Fruit fly (Drosophila melanogaster) whole organism, wandering third instar larva: Measurements from ENCODE around the gene Acp29AB.
A peak's percentile ranks its signal among the peaks of the same experiment; 100 is the strongest.

Experiments
- Abd-B ChIP-seq: fragments of >200 bp; optimal IDR thresholded peaks from 2 replicates; lab custom pipeline; 2017; ENCODE audit warnings: missing biosample characterization, missing genetic modification characterization
- CG32264 ChIP-seq: fragments of 200-800 bp; sonication (Bioruptor generic); optimal IDR thresholded peaks from 2 replicates; lab custom pipeline; 2016; ENCODE audit warnings: missing biosample characterization, missing genetic modification characterization
- CG9705 ChIP-seq: fragments of 200-800 bp; sonication (Bioruptor generic); optimal IDR thresholded peaks from 2 replicates; lab custom pipeline; 2018; ENCODE audit warnings: missing biosample characterization, mild to moderate bottlenecking, missing genetic modification characterization
- CrebA ChIP-seq: fragments of 200-800 bp; sonication (Bioruptor generic); optimal IDR thresholded peaks from 2 replicates; lab custom pipeline; 2016; ENCODE audit warnings: missing biosample characterization, mild to moderate bottlenecking, missing genetic modification characterization, borderline replicate concordance
- Dfd ChIP-seq: fragments of >200 bp; optimal IDR thresholded peaks from 2 replicates; lab custom pipeline; 2017; ENCODE audit warnings: missing biosample characterization, missing genetic modification characterization
- Dif ChIP-seq: fragments of 200-275, 200-300 bp; sonication (Bioruptor generic); optimal IDR thresholded peaks from 2 replicates; lab custom pipeline; 2018; ENCODE audit warnings: missing biosample characterization, missing genetic modification characterization; ENCODE audit not compliant: partially characterized antibody
- GATAd ChIP-seq: sonication (Bioruptor generic); optimal IDR thresholded peaks from 2 replicates; lab custom pipeline; 2016; ENCODE audit warnings: missing biosample characterization, missing genetic modification characterization
- HLH106 ChIP-seq: fragments of 200-800 bp; optimal IDR thresholded peaks from 3 replicates; lab custom pipeline; 2019; ENCODE audit warnings: missing biosample characterization, mild to moderate bottlenecking, missing genetic modification characterization, moderate library complexity
- Hnf4 ChIP-seq: fragments of 200-800 bp; sonication (Bioruptor generic); optimal IDR thresholded peaks from 2 replicates; lab custom pipeline; 2016; ENCODE audit warnings: missing biosample characterization, mild to moderate bottlenecking, missing genetic modification characterization
- Hr78 ChIP-seq: fragments of >200 bp; optimal IDR thresholded peaks from 2 replicates; lab custom pipeline; 2017; ENCODE audit warnings: missing biosample characterization, missing genetic modification characterization
- Hr83 ChIP-seq: fragments of 200-300 bp; sonication (Bioruptor generic); optimal IDR thresholded peaks from 2 replicates; lab custom pipeline; 2016; ENCODE audit warnings: missing biosample characterization, mild to moderate bottlenecking, missing genetic modification characterization, moderate library complexity; ENCODE audit not compliant: poor library complexity, severe bottlenecking
- Jra ChIP-seq: sonication (Bioruptor generic); optimal IDR thresholded peaks from 2 replicates; lab custom pipeline; 2016; ENCODE audit warnings: missing biosample characterization, missing genetic modification characterization
- Mio ChIP-seq: sonication (Bioruptor generic); optimal IDR thresholded peaks from 2 replicates; lab custom pipeline; 2016; ENCODE audit warnings: missing biosample characterization, missing genetic modification characterization
- Myc ChIP-seq: fragments of >200 bp; optimal IDR thresholded peaks from 2 replicates; lab custom pipeline; 2017
- N ChIP-seq: fragments of >200 bp; optimal IDR thresholded peaks from 2 replicates; lab custom pipeline; 2018; ENCODE audit warnings: missing biosample characterization, missing external identifiers, missing genetic modification characterization
- OdsH ChIP-seq: fragments of 200-800 bp; sonication (Bioruptor generic); optimal IDR thresholded peaks from 2 replicates; lab custom pipeline; 2016; ENCODE audit warnings: missing biosample characterization, mild to moderate bottlenecking, missing genetic modification characterization
- Rel ChIP-seq, 2 experiments: fragments of 200-800 bp; sonication (Bioruptor generic) in 1 of 2; optimal IDR thresholded peaks; 2 replicates in 1 of 2; 3 replicates in 1 of 2; lab custom pipeline; 2016 to 2019; ENCODE audit warnings: mild to moderate bottlenecking in 2 of 2, missing biosample characterization in 2 of 2, missing genetic modification characterization in 2 of 2, moderate library complexity in 1 of 2
- Sp1 ChIP-seq: fragments of 200-800 bp; sonication (Bioruptor generic); optimal IDR thresholded peaks from 3 replicates; lab custom pipeline; 2019; ENCODE audit warnings: missing biosample characterization, mild to moderate bottlenecking, missing genetic modification characterization, moderate library complexity
- Vsx2 ChIP-seq: fragments of 200-300, 225-300 bp; sonication (Bioruptor generic); optimal IDR thresholded peaks from 2 replicates; lab custom pipeline; 2018; ENCODE audit warnings: missing biosample characterization, missing genetic modification characterization; ENCODE audit not compliant: partially characterized antibody
- br ChIP-seq: fragments of 200-800 bp; sonication (Bioruptor generic); optimal IDR thresholded peaks from 2 replicates; lab custom pipeline; 2016; ENCODE audit warnings: missing biosample characterization, missing genetic modification characterization
- brk ChIP-seq: fragments of 200-800 bp; sonication (Bioruptor generic); optimal IDR thresholded peaks from 2 replicates; lab custom pipeline; 2016; ENCODE audit warnings: missing biosample characterization, mild to moderate bottlenecking, missing genetic modification characterization
- dl ChIP-seq, 2 experiments: fragments of 175-275, 200-275 bp in 1 of 2; fragments of 200-275 bp in 1 of 2; sonication (Bioruptor generic); optimal IDR thresholded peaks; lab custom pipeline; 2018; ENCODE audit warnings: mild to moderate bottlenecking in 2 of 2, missing biosample characterization in 2 of 2, missing genetic modification characterization in 2 of 2, moderate library complexity in 2 of 2; ENCODE audit not compliant: partially characterized antibody in 2 of 2, insufficient read depth in 1 of 2
- dmrt93B ChIP-seq: fragments of 200-800 bp; sonication (Bioruptor generic); optimal IDR thresholded peaks from 2 replicates; lab custom pipeline; 2018; ENCODE audit warnings: missing biosample characterization, mild to moderate bottlenecking, missing genetic modification characterization
- dsf ChIP-seq: sonication (Bioruptor generic); optimal IDR thresholded peaks from 2 replicates; lab custom pipeline; 2016; ENCODE audit warnings: missing biosample characterization, missing genetic modification characterization, borderline replicate concordance
- ey ChIP-seq: fragments of 200-800 bp; sonication (Bioruptor generic); optimal IDR thresholded peaks from 2 replicates; lab custom pipeline; 2016; ENCODE audit warnings: missing biosample characterization, missing genetic modification characterization
- foxo ChIP-seq, 2 experiments: fragments of 200-800 bp; sonication (Bioruptor generic); optimal IDR thresholded peaks; 2 replicates in 1 of 2; 3 replicates in 1 of 2; lab custom pipeline; 2016 to 2017; ENCODE audit warnings: missing biosample characterization in 2 of 2, missing genetic modification characterization in 2 of 2
- fru ChIP-seq: fragments of 200-800 bp; sonication (Bioruptor generic); optimal IDR thresholded peaks from 3 replicates; lab custom pipeline; 2016; ENCODE audit warnings: missing biosample characterization, mild to moderate bottlenecking, missing genetic modification characterization
- h ChIP-seq: fragments of 200-800 bp; sonication (Bioruptor generic); optimal IDR thresholded peaks from 3 replicates; lab custom pipeline; 2016; ENCODE audit warnings: missing biosample characterization, mild to moderate bottlenecking, missing genetic modification characterization
- jim ChIP-seq: fragments of 175-275, 200-325 bp; sonication (Bioruptor generic); optimal IDR thresholded peaks from 2 replicates; lab custom pipeline; 2016; ENCODE audit warnings: missing biosample characterization, mild to moderate bottlenecking, missing genetic modification characterization
- lola ChIP-seq: fragments of >200 bp; optimal IDR thresholded peaks from 2 replicates; lab custom pipeline; 2017; ENCODE audit warnings: missing biosample characterization, missing genetic modification characterization
- pan ChIP-seq: fragments of >200 bp; optimal IDR thresholded peaks from 2 replicates; lab custom pipeline; 2017
- psq ChIP-seq: fragments of 200-800 bp; sonication (Bioruptor generic); optimal IDR thresholded peaks from 3 replicates; lab custom pipeline; 2017; ENCODE audit warnings: missing biosample characterization, mild to moderate bottlenecking, missing genetic modification characterization, moderate library complexity
- rgr ChIP-seq: fragments of 200-800 bp; sonication (Bioruptor generic); optimal IDR thresholded peaks from 3 replicates; lab custom pipeline; 2016; ENCODE audit warnings: missing biosample characterization, mild to moderate bottlenecking, missing genetic modification characterization
- sage ChIP-seq: fragments of 200-800 bp; sonication (Bioruptor generic); optimal IDR thresholded peaks from 2 replicates; lab custom pipeline; 2016; ENCODE audit warnings: missing biosample characterization, mild to moderate bottlenecking, missing genetic modification characterization
- sv ChIP-seq: fragments of 200-800 bp; sonication (Bioruptor generic); optimal IDR thresholded peaks from 3 replicates; lab custom pipeline; 2016; ENCODE audit warnings: missing biosample characterization, missing genetic modification characterization
- tai ChIP-seq: sonication (Bioruptor generic); optimal IDR thresholded peaks from 2 replicates; lab custom pipeline; 2016; ENCODE audit warnings: missing biosample characterization, missing genetic modification characterization
- usp ChIP-seq: fragments of >200 bp; optimal IDR thresholded peaks from 2 replicates; lab custom pipeline; 2017; ENCODE audit warnings: missing biosample characterization, missing genetic modification characterization
- woc ChIP-seq: sonication (Bioruptor generic); optimal IDR thresholded peaks from 2 replicates; lab custom pipeline; 2016; ENCODE audit warnings: missing biosample characterization, mild to moderate bottlenecking, missing genetic modification characterization

Gene Acp29AB

DNA sequence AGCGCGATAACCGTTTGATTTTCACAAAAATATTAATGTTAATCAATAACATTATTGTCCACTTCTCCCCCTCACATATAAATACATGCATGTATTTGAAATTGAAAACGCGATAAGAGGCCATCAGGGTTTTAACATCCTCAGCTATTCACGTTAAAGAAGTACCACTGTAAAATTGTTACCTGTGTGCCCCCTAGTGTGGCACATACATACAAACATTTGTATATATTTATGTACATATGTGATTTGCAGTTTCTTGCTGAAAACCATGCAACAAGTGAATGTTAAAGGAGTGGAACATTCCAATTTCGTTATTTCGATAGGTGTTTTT lies 30.1 kb downstream of the Acp29AB start:
- TF ChIP-seq dsf = no peak
- no peak for TF ChIP-seq Hr78
- TF ChIP-seq Vsx2 (GFP tag; lab: Kevin White, UChicago) = no peak
- no peak for TF ChIP-seq Sp1 (GFP tag; lab: Kevin White, UChicago)
- TF ChIP-seq jim (GFP tag; lab: Kevin White, UChicago) = no peak
- no peak for TF ChIP-seq ey
- TF ChIP-seq dl (GFP tag; optimal IDR thresholded peaks at IDR 0.05; lab: Kevin White, UChicago; ENCODE audit: insufficient read depth in 1 of 2, partially characterized antibody in 2 of 2) = no peak
- no peak for TF ChIP-seq CG9705 (GFP tag; lab: Kevin White, UChicago)
- TF ChIP-seq dmrt93B (GFP tag; lab: Kevin White, UChicago) = no peak
- TF ChIP-seq lola (GFP tag; lab: Kevin White, UChicago) = no peak
- no peak for TF ChIP-seq h (GFP tag; lab: Kevin White, UChicago)
- no peak for TF ChIP-seq sv (GFP tag; lab: Kevin White, UChicago)
- TF ChIP-seq Rel (GFP tag; optimal IDR thresholded peaks at IDR 0.05; lab: Kevin White, UChicago) = no peak
- no peak for TF ChIP-seq Rel (tag; optimal IDR thresholded peaks at IDR 0.05; lab: Kevin White, UChicago)
- no peak for TF ChIP-seq Hr83
- TF ChIP-seq, all 38 proteins: peak for 0

DNA sequence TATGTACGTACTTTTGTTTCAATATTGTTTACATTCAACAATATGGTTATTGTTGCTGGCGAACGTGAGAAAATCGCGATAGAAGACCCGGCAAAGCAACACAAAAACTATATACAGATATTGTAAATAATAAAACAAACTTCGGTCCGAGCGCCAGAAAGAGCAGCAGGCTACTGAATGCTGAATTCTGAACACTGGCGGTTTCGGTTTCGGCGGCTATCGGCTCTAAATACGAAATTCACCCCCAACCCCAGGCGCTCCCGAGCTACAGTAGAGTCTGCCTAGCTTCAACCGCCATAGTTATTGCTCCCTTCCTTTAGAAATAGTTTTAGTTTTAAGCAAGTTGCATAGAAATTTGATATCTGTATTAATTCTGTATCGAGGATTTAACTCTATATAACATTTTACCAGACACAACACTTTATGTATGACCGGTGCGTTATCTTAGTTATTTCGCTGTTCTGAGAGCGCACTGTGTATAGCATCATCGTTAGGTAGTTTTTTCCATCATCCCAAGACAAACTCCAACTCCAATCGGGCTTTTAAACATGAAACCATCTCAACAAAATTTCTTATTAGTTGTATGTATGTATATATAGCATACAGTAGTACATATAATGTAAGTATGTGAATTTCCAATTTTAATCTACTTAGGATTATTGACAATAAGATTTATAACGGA lies 30.6 kb downstream of the Acp29AB start, which contains the start of gene CG7627:
TSS of gene CG7627 (minus strand) at position 197 of the 682 bp plus-strand sequence.
- TF ChIP-seq dl (GFP tag; optimal IDR thresholded peaks at IDR 0.05; lab: Kevin White, UChicago; ENCODE audit: insufficient read depth in 1 of 2, partially characterized antibody in 2 of 2) = no peak
- peak in 1 of 2 experiments; percentile 90 for TF ChIP-seq foxo (GFP tag; optimal IDR thresholded peaks at IDR 0.05; lab: Kevin White, UChicago)
- TF ChIP-seq usp (GFP tag; lab: Kevin White, UChicago) = no peak
- TF ChIP-seq GATAd (GFP tag; lab: Kevin White, UChicago) = no peak
- peak; percentile 62 for TF ChIP-seq CG32264 (GFP tag; lab: Kevin White, UChicago)
- peak; percentile 72 for TF ChIP-seq brk (GFP tag; lab: Kevin White, UChicago)
- peak; percentile 86 for TF ChIP-seq rgr
- TF ChIP-seq br = peak; percentile 85
- TF ChIP-seq psq = peak; percentile 82
- no peak for TF ChIP-seq Abd-B (GFP tag; lab: Kevin White, UChicago)
- TF ChIP-seq Vsx2 (GFP tag; lab: Kevin White, UChicago) = peak; percentile 49
- peak; percentile 91 for TF ChIP-seq OdsH (GFP tag; lab: Kevin White, UChicago)
- TF ChIP-seq woc (GFP tag; lab: Kevin White, UChicago) = peak; percentile 93
- peak; percentile 89 for TF ChIP-seq fru
- no peak for TF ChIP-seq N (GFP tag; lab: Kevin White, UChicago)
- peak; percentile 74 for TF ChIP-seq Sp1 (GFP tag; lab: Kevin White, UChicago)
- TF ChIP-seq lola (GFP tag; lab: Kevin White, UChicago) = no peak
- TF ChIP-seq Hr83 = peak; percentile 49
- TF ChIP-seq Hr78 = no peak
- no peak for TF ChIP-seq Dfd (GFP tag; lab: Kevin White, UChicago)
- peak; percentile 86 for TF ChIP-seq Hnf4 (GFP tag; lab: Kevin White, UChicago)
- no peak for TF ChIP-seq jim (GFP tag; lab: Kevin White, UChicago)
- no peak for TF ChIP-seq Myc
- peak; percentile 33 for TF ChIP-seq Dif (GFP tag; lab: Kevin White, UChicago)
- peak; percentile 48 for TF ChIP-seq sage (GFP tag; lab: Kevin White, UChicago)
- no peak for TF ChIP-seq CrebA (GFP tag; lab: Kevin White, UChicago)
- peak; percentile 53 for TF ChIP-seq CG9705 (GFP tag; lab: Kevin White, UChicago)
- TF ChIP-seq Rel (GFP tag; optimal IDR thresholded peaks at IDR 0.05; lab: Kevin White, UChicago) = no peak
- peak; percentile 41 for TF ChIP-seq Rel (tag; optimal IDR thresholded peaks at IDR 0.05; lab: Kevin White, UChicago)
- peak; percentile 63 for TF ChIP-seq tai (GFP tag; lab: Kevin White, UChicago)
- peak; percentile 66 for TF ChIP-seq dmrt93B (GFP tag; lab: Kevin White, UChicago)
- TF ChIP-seq sv (GFP tag; lab: Kevin White, UChicago) = peak; percentile 66
- peak; percentile 89 for TF ChIP-seq h (GFP tag; lab: Kevin White, UChicago)
- TF ChIP-seq dsf = no peak
- no peak for TF ChIP-seq Mio (GFP tag; lab: Kevin White, UChicago)
- peak; percentile 80 for TF ChIP-seq HLH106 (tag; lab: Kevin White, UChicago)
- TF ChIP-seq Jra = peak; percentile 83
- TF ChIP-seq ey = peak; percentile 90
- no peak for TF ChIP-seq pan
- TF ChIP-seq, all 38 proteins: peak for 24
